Fruit fly (Drosophila melanogaster): Measurements from ENCODE around the gene Peritrophin-15a.
A peak's percentile ranks its signal among the peaks of the same experiment; 100 is the strongest.

dm6 chr2L:8414887-8415883 is 19.3 kb upstream of the Peritrophin-15a start, which contains the start of the genes CG13398 and Akap200:
- TF ChIP-seq Eip75B (GFP tag; optimal IDR thresholded peaks at IDR 0.05): peak; percentile 30
- TF ChIP-seq CG3032 (tag; optimal IDR thresholded peaks at IDR 0.05): peak; percentile 48
- no peak for TF ChIP-seq OdsH (GFP tag; optimal IDR thresholded peaks at IDR 0.05)
- no peak for TF ChIP-seq eg (GFP tag; IDR thresholded peaks at IDR 0.05)

All from whole organism, prepupa.